Worm (Caenorhabditis elegans) whole organism, mixed stage, embryonic: ENCODE results near the gene col-153.

Experiments
- M03D4.4 ChIP-seq: sonication (generic microtip); optimal IDR thresholded peaks from 2 replicates; lab custom pipeline; 2017; ENCODE audit warnings: mild to moderate bottlenecking, missing genetic modification characterization, missing compliant biosample characterization
- nhr-237 ChIP-seq: fragments of 150-350 bp; optimal IDR thresholded peaks from 2 replicates; lab custom pipeline; 2014; ENCODE audit warnings: missing biosample characterization, missing genetic modification characterization
- sem-2 ChIP-seq: fragments of 200-800 bp; sonication (Bioruptor generic); optimal IDR thresholded peaks from 2 replicates; lab custom pipeline; 2018; ENCODE audit warnings: mild to moderate bottlenecking, missing genetic modification characterization, missing compliant biosample characterization
- ztf-11 ChIP-seq: fragments of 150-350 bp; optimal IDR thresholded peaks from 2 replicates; lab custom pipeline; 2014; ENCODE audit warnings: missing biosample characterization, missing genetic modification characterization

- TF ChIP-seq ztf-11 (tag; lab: Kevin White, UChicago) = no peak
- no peak for TF ChIP-seq nhr-237 (tag; lab: Kevin White, UChicago)
- no peak for TF ChIP-seq M03D4.4 (tag; lab: Kevin White, UChicago)
- TF ChIP-seq sem-2 (GFP tag; lab: Kevin White, UChicago) = no peak
Measured at ce11 chrV:10921747-10922146, 27.9 kb upstream of the col-153 start, which contains the start of gene nas-31.
